Worm (Caenorhabditis elegans): Measurements from ENCODE around the gene inpp-5K.

ce11 chrIII:8115877-8116276 lies 45.3 kb downstream of the inpp-5K start:
- TF ChIP-seq hnd-1 (tag; optimal IDR thresholded peaks at IDR 0.05), result no peak
- TF ChIP-seq flt-1 (GFP tag; IDR thresholded peaks at IDR 0.05), result no peak
- no peak for TF ChIP-seq aly-1 (tag; optimal IDR thresholded peaks at IDR 0.05)
- TF ChIP-seq scrt-1 (GFP tag; IDR thresholded peaks at IDR 0.05), result no peak
- TF ChIP-seq tbx-37 (GFP tag; conservative IDR thresholded peaks at IDR 0.05), result no peak
- no peak for TF ChIP-seq ama-1 (optimal IDR thresholded peaks at IDR 0.05)

Measured in whole organism, early embryonic.